Worm (Caenorhabditis elegans) whole organism, early embryonic: ENCODE results near the gene F23A7.4.
"Not testable (repeated sequence)": the region's sequence is repeated elsewhere in the genome, so short reads cannot be mapped to it uniquely, and the experiment has no call there.

Source experiments
- B0310.2 ChIP-seq: sonication (generic microtip); optimal IDR thresholded peaks from 2 replicates; lab custom pipeline; 2016; ENCODE audit warnings: mild to moderate bottlenecking, missing genetic modification characterization, missing compliant biosample characterization
- F13C5.2 ChIP-seq: sonication (generic microtip); optimal IDR thresholded peaks from 2 replicates; lab custom pipeline; 2017; ENCODE audit warnings: mild to moderate bottlenecking, missing genetic modification characterization, inconsistent platforms, missing compliant biosample characterization
- aly-1 ChIP-seq: sonication (generic microtip); optimal IDR thresholded peaks from 2 replicates; lab custom pipeline; 2016; ENCODE audit warnings: missing genetic modification characterization, missing compliant biosample characterization
- ama-1 ChIP-seq: fragments of 150-350 bp; optimal IDR thresholded peaks from 2 replicates; lab custom pipeline; 2014
- ceh-13 ChIP-seq: fragments of 200-800 bp; sonication (Bioruptor generic); optimal IDR thresholded peaks from 2 replicates; lab custom pipeline; 2018; ENCODE audit warnings: mild to moderate bottlenecking, missing genetic modification characterization, missing compliant biosample characterization
- ceh-36 ChIP-seq: sonication (generic microtip); optimal IDR thresholded peaks from 2 replicates; lab custom pipeline; 2016; ENCODE audit warnings: missing genetic modification characterization, inconsistent platforms, missing compliant biosample characterization
- ets-7 ChIP-seq: sonication (generic microtip); optimal IDR thresholded peaks from 2 replicates; lab custom pipeline; 2016; ENCODE audit warnings: missing genotype, missing genetic modification characterization, missing compliant biosample characterization
- flt-1 ChIP-seq: fragments of 200-800 bp; sonication (Bioruptor generic); IDR thresholded peaks from 2 replicates; pipeline ENCODE4 v1.3.6; 2022; ENCODE audit warnings: missing genetic modification characterization, missing compliant biosample characterization
- hmbx-1 ChIP-seq: sonication (generic microtip); optimal IDR thresholded peaks from 2 replicates; lab custom pipeline; 2016; ENCODE audit warnings: mild to moderate bottlenecking, missing genetic modification characterization, missing compliant biosample characterization
- hmg-4 ChIP-seq: fragments of 200-800 bp; sonication (Bioruptor generic); optimal IDR thresholded peaks from 2 replicates; lab custom pipeline; 2018; ENCODE audit warnings: mild to moderate bottlenecking, missing genetic modification characterization, missing compliant biosample characterization
- hnd-1 ChIP-seq: sonication (generic microtip); optimal IDR thresholded peaks from 2 replicates; lab custom pipeline; 2016; ENCODE audit warnings: missing genetic modification characterization, missing compliant biosample characterization
- pes-1 ChIP-seq: fragments of 200-800 bp; sonication (Bioruptor generic); IDR thresholded peaks from 2 replicates; pipeline ENCODE4 v1.3.6; 2022; ENCODE audit warnings: missing genetic modification reagents, missing genetic modification characterization, missing compliant biosample characterization
- scrt-1 ChIP-seq: fragments of 200-800 bp; sonication (Bioruptor generic); IDR thresholded peaks from 2 replicates; pipeline ENCODE4 v1.3.6; 2022; ENCODE audit warnings: missing genetic modification characterization, missing compliant biosample characterization
- sea-1 ChIP-seq: fragments of 200-800 bp; sonication (Bioruptor generic); conservative IDR thresholded peaks from 2 replicates; pipeline ENCODE4 v1.3.6; 2022; ENCODE audit warnings: missing genetic modification characterization, missing compliant biosample characterization
- tbx-11 ChIP-seq: fragments of 200-800 bp; sonication (Bioruptor generic); IDR thresholded peaks from 2 replicates; pipeline ENCODE4 v1.3.6; 2022; ENCODE audit warnings: missing genetic modification characterization, missing compliant biosample characterization
- tbx-37 ChIP-seq: fragments of 200-800 bp; sonication (Bioruptor generic); conservative IDR thresholded peaks from 2 replicates; pipeline ENCODE4 v1.3.6; 2022; ENCODE audit warnings: missing genetic modification reagents, missing genetic modification characterization, missing compliant biosample characterization
- tra-4 ChIP-seq: sonication (generic microtip); optimal IDR thresholded peaks from 2 replicates; lab custom pipeline; 2017; ENCODE audit warnings: missing genetic modification characterization, missing compliant biosample characterization

The F23A7.4 gene

DNA sequence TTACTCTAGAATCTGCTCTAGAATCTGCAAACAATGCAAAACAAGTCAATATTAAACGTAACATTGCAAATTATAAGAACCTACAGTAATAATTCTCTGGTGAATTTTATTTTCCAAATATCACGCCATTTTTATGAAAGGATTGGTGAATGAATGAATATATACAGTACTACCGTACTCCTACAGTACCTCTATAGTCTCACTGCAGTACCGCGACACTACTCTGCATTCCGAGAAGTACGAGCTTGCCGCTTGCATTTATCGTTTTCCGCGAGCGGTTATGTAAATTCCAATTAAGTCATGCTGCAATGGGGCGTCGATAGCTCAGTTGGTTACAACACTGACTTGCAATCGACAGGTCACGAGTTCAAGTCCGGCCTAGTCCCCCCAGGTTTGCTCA, at the start of gene F23A7.4:
TSS of gene F23A7.4 (plus strand) at position 301 of the 400 bp plus-strand sequence.
- not testable (repeated sequence) for TF ChIP-seq tbx-11 (GFP tag; lab: Robert Waterston, UW); pes-1; flt-1

DNA sequence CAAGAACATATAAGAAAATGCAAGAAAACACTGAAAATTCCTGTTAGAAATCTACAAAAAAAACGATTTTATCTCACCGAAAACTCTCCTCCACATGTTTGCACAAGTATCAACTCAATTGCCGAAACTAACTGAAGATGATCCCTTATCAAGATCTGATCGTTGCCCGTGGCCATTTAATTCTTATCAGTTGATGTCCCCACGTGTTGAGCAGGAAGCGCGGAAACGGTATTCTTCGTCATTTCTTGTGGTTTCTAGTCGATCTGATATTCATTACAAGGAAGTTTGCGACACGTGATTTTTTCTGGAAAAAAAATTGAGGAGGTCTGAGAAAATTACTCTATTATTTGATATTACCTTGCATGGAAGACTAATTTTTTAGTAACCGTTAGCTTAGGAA, 49.0 kb upstream of the F23A7.4 start, which contains the start of gene F09C8.1:
TSS of gene F09C8.1 (minus strand) at position 123 of the 400 bp plus-strand sequence.
- TF ChIP-seq sea-1 = no peak
- no peak for TF ChIP-seq hnd-1 (tag; lab: Kevin White, UChicago)
- no peak for TF ChIP-seq scrt-1 (GFP tag; lab: Robert Waterston, UW)
- TF ChIP-seq F13C5.2 = no peak
- no peak for TF ChIP-seq aly-1
- TF ChIP-seq ceh-36 (tag; lab: Kevin White, UChicago) = no peak

DNA sequence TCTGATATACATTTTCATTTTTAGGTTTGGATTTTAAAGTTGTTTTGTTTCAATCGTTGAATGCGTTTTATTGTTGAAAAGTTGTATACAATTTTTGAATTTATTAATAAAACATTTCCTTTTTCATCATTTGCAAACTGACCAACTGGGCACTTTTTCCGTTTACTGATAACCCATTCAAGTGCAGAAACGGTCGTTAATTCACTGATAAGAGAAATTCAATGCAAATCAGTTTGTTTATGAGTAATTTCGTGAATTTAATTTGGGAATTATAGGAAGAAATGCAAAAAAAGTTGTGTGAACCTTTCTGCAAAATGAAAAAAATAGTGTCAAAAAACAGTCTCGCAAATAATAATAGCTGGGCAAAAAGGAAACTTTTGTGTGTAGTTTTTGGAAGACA, 45.9 kb upstream of the F23A7.4 start:
- TF ChIP-seq ceh-13 = no peak
- no peak for TF ChIP-seq ceh-36 (tag; lab: Kevin White, UChicago)
- no peak for TF ChIP-seq hnd-1 (tag; lab: Kevin White, UChicago)
- TF ChIP-seq flt-1 = no peak
- TF ChIP-seq tbx-37 (GFP tag; lab: Robert Waterston, UW) = no peak
- TF ChIP-seq pes-1 = no peak
- no peak for TF ChIP-seq hmbx-1 (tag; lab: Kevin White, UChicago)
- TF ChIP-seq hmg-4 (GFP tag; lab: Kevin White, UChicago) = no peak
- no peak for TF ChIP-seq aly-1
- no peak for TF ChIP-seq F13C5.2
- TF ChIP-seq tra-4 (tag; lab: Kevin White, UChicago) = no peak
- TF ChIP-seq scrt-1 (GFP tag; lab: Robert Waterston, UW) = no peak
- TF ChIP-seq ets-7 (tag; lab: Kevin White, UChicago) = no peak
- TF ChIP-seq tbx-11 (GFP tag; lab: Robert Waterston, UW) = no peak
- TF ChIP-seq ama-1 = no peak
- TF ChIP-seq sea-1 = no peak

DNA sequence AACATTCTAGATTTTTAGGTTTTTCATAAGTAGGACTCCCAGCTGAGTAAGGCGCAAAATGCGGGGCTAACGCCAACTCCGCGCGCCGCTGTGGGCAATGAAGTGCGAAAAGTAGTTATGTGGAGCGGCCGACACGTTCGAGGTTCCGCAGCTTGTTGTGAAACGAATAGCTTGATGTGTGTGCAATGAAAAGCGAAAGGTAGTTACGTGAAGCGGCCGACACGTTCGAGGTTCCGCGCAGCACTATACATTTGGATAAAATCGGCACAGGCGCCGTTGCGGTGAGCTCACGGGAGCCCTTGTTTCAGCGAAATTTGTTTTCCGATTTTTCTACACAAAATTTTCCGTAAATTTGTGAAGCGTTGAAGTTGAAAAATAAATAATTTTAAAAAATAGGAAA, 45.4 kb upstream of the F23A7.4 start:
- TF ChIP-seq F13C5.2 = no peak
- TF ChIP-seq B0310.2 (tag; lab: Kevin White, UChicago) = no peak
- TF ChIP-seq flt-1 = no peak
- no peak for TF ChIP-seq ceh-36 (tag; lab: Kevin White, UChicago)
- no peak for TF ChIP-seq tbx-11 (GFP tag; lab: Robert Waterston, UW)
- no peak for TF ChIP-seq sea-1
- TF ChIP-seq tbx-37 (GFP tag; lab: Robert Waterston, UW) = no peak
- TF ChIP-seq ets-7 (tag; lab: Kevin White, UChicago) = no peak
- TF ChIP-seq tra-4 (tag; lab: Kevin White, UChicago) = no peak
- no peak for TF ChIP-seq aly-1
- TF ChIP-seq hnd-1 (tag; lab: Kevin White, UChicago) = no peak

DNA sequence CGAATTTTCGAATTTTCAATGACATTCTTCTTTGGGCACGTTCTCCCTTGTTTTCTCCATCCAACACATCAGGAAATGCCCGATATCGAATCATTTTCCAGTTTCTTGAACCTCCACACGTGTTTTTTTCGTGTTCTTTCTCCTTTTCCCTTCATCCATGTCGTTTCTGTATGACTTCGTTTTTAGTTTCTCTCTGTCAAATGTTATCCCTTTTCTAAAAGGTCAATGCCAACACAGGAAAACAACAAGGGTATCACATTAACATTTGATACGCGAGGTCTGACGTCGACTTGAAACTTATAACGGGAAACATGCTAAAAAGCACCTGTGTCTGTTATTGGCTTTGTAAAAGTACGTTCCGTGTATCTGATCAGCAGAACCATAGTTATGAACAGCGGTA, 39.5 kb upstream of the F23A7.4 start:
- TF ChIP-seq ets-7 (tag; lab: Kevin White, UChicago) = no peak
- TF ChIP-seq hmbx-1 (tag; lab: Kevin White, UChicago) = no peak
- TF ChIP-seq tbx-11 (GFP tag; lab: Robert Waterston, UW) = no peak
- TF ChIP-seq tbx-37 (GFP tag; lab: Robert Waterston, UW) = no peak
- no peak for TF ChIP-seq hnd-1 (tag; lab: Kevin White, UChicago)
- TF ChIP-seq sea-1 = no peak
- TF ChIP-seq ceh-36 (tag; lab: Kevin White, UChicago) = no peak
- TF ChIP-seq ama-1 = no peak
- no peak for TF ChIP-seq aly-1
- TF ChIP-seq scrt-1 (GFP tag; lab: Robert Waterston, UW) = no peak
- TF ChIP-seq tra-4 (tag; lab: Kevin White, UChicago) = no peak
- no peak for TF ChIP-seq flt-1
- TF ChIP-seq hmg-4 (GFP tag; lab: Kevin White, UChicago) = no peak
- no peak for TF ChIP-seq pes-1
- TF ChIP-seq B0310.2 (tag; lab: Kevin White, UChicago) = no peak
- TF ChIP-seq F13C5.2 = no peak
- no peak for TF ChIP-seq ceh-13

DNA sequence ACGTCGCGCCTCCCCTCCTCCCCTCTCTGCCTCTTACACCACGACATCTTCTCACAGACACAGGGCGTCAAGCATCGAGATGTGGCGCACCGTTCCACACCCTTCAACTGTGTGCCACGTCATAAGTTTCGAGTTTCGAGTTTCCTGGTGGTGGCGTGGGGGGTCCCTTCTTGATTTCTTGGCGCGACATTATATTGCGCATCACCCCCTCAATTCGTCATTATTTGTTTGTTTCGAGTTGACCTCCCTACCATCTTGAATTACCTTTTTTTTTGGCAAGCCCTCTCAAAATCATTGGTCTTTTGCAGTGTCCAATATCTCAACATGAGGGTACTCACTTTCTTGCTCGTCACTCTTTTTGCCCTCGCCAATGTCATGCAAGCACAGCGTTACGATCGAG, 28.3 kb upstream of the F23A7.4 start, which contains the start of gene nlp-67:
TSS of gene nlp-67 (plus strand) at position 301 of the 400 bp plus-strand sequence.
- TF ChIP-seq sea-1 (no peak), ceh-13 (no peak), tra-4 (tag; lab: Kevin White, UChicago) (no peak), ets-7 (tag; lab: Kevin White, UChicago) (no peak), aly-1 (no peak), scrt-1 (GFP tag; lab: Robert Waterston, UW) (no peak), hnd-1 (tag; lab: Kevin White, UChicago) (no peak), F13C5.2 (no peak), ceh-36 (tag; lab: Kevin White, UChicago) (no peak)

DNA sequence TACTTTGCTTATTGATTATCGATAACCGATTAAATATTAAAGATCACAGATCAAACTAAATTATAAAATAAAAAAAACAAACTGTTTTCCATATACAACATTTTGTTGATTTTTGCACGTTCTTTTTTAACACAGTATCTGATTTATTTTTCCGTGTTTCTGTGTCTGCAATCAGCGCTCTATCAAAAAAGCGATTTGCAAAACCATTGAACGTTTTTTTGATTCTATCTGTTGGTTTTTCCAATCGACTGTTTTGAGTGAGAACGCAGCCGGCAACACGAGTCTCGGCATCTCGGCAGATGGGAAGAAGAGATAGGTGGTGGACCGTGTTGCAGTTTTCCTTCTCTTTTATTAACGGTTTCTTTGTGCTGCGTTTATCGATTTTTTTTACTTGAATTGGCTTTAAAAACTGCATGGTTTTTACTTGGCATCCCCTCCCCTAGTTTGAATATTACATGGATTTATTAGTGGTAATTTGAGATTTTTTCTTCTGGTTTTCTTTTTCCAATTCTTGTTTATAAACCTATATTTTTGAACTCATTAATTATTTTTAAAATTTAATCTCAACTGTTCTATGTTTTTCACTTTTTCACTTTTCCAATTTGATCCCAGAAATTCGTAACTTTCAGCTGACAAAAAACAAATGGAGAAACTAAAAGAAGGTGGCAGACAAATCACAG, 23.0 kb upstream of the F23A7.4 start, which contains the start of gene slc-25A21:
TSS of gene slc-25A21 (plus strand) at position 630 of the 680 bp plus-strand sequence.
- no peak for TF ChIP-seq aly-1
- TF ChIP-seq sea-1 = no peak
- no peak for TF ChIP-seq ceh-36 (tag; lab: Kevin White, UChicago)
- TF ChIP-seq ama-1 = no peak
- no peak for TF ChIP-seq B0310.2 (tag; lab: Kevin White, UChicago)
- no peak for TF ChIP-seq tra-4 (tag; lab: Kevin White, UChicago)
- TF ChIP-seq scrt-1 (GFP tag; lab: Robert Waterston, UW) = no peak
- TF ChIP-seq hmg-4 (GFP tag; lab: Kevin White, UChicago) = no peak
- no peak for TF ChIP-seq ceh-13
- no peak for TF ChIP-seq pes-1

DNA sequence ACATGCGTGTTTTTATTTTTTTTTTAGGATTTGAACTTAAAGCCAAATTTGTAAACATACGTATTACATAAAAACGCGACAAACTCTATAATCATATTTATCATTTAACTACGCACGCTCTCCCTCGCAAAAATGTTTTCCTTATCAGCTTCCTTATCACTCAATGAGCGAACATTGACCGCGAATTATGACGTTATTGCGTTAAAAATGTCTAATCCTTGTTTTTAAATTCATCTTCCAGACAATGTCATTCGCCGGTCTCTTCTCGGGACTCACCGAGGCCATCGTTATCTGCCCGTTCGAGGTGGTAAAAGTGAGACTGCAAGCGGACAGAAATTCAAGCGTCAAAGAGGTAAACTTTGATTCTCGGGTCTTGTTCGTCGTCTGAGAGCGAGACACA, 19.8 kb upstream of the F23A7.4 start:
- no peak for TF ChIP-seq flt-1
- no peak for TF ChIP-seq ama-1
- TF ChIP-seq hmbx-1 (tag; lab: Kevin White, UChicago) = no peak
- TF ChIP-seq ceh-13 = no peak
- TF ChIP-seq hmg-4 (GFP tag; lab: Kevin White, UChicago) = no peak
- no peak for TF ChIP-seq B0310.2 (tag; lab: Kevin White, UChicago)
- no peak for TF ChIP-seq ceh-36 (tag; lab: Kevin White, UChicago)
- TF ChIP-seq aly-1 = no peak
- TF ChIP-seq F13C5.2 = no peak
- TF ChIP-seq sea-1 = no peak
- no peak for TF ChIP-seq hnd-1 (tag; lab: Kevin White, UChicago)
- no peak for TF ChIP-seq tbx-11 (GFP tag; lab: Robert Waterston, UW)
- TF ChIP-seq tbx-37 (GFP tag; lab: Robert Waterston, UW) = no peak
- TF ChIP-seq scrt-1 (GFP tag; lab: Robert Waterston, UW) = no peak
- TF ChIP-seq ets-7 (tag; lab: Kevin White, UChicago) = no peak
- TF ChIP-seq tra-4 (tag; lab: Kevin White, UChicago) = no peak
- no peak for TF ChIP-seq pes-1
